Fruit fly (Drosophila melanogaster) whole organism, embryonic: ENCODE data around the gene Lcp65Ab1.

Source experiments
- CG17385 ChIP-seq: fragments of 200-800 bp; sonication (Bioruptor generic); optimal IDR thresholded peaks from 3 replicates; lab custom pipeline; 2018; ENCODE audit warnings: missing biosample characterization, mild to moderate bottlenecking, missing genetic modification characterization
- CG4404 ChIP-seq: fragments of 200-800 bp; sonication (Bioruptor generic); IDR thresholded peaks from 2 replicates; pipeline ENCODE4 v1.3.6; 2022; ENCODE audit warnings: missing biosample characterization, missing genetic modification characterization
- CG9727 ChIP-seq: fragments of 200-800 bp; sonication (Bioruptor generic); optimal IDR thresholded peaks from 3 replicates; lab custom pipeline; 2017; ENCODE audit warnings: missing biosample characterization, mild to moderate bottlenecking, missing genetic modification characterization
- CoRest ChIP-seq: fragments of 200-800 bp; sonication (Bioruptor generic); optimal IDR thresholded peaks from 3 replicates; lab custom pipeline; 2018; ENCODE audit warnings: missing biosample characterization, mild to moderate bottlenecking, missing genetic modification characterization, moderate library complexity
- Doc3 ChIP-seq: fragments of 200-800 bp; sonication (Bioruptor generic); IDR thresholded peaks from 3 replicates; pipeline ENCODE4 v1.3.6; 2022; ENCODE audit warnings: missing biosample characterization, missing genetic modification characterization; ENCODE audit not compliant: partially characterized antibody
- Lpt ChIP-seq: fragments of >200 bp; optimal IDR thresholded peaks from 2 replicates; lab custom pipeline; 2018; ENCODE audit warnings: missing biosample characterization, missing genetic modification characterization
- chif ChIP-seq, 2 experiments: fragments of 200-800 bp; sonication (Bioruptor generic); optimal IDR thresholded peaks; 3 replicates each; lab custom pipeline; 2016; ENCODE audit warnings: missing biosample characterization in 2 of 2, missing genetic modification characterization in 2 of 2
- crol ChIP-seq: fragments of 200-800 bp; sonication (Bioruptor generic); IDR thresholded peaks from 2 replicates; pipeline ENCODE4 v1.3.6; 2022; ENCODE audit warnings: missing biosample characterization, missing genetic modification characterization
- psq ChIP-seq: fragments of 200-800 bp; sonication (Bioruptor generic); optimal IDR thresholded peaks from 2 replicates; lab custom pipeline; 2017; ENCODE audit warnings: missing biosample characterization, missing genetic modification characterization

DNA sequence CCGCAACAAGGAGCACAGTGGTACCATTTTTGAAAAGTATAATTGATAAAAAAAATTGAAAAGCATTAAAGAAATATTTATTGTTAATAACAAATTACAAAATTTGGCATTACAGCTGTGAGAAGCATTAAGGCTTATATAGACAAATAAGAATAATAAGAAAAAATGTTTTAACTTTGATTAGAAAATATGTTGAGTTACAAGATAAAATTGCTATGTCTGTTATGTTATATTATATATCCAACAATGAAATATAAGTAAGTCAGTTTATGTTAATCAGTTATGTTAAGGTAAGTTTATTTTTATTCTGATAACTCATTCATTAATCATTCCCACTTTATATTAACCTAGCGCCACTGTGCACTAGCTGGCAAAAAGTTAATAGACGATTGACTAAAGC lies 10.5 kb downstream of the Lcp65Ab1 start:
- no peak for TF ChIP-seq Lpt (GFP tag; lab: Kevin White, UChicago)
- no peak for TF ChIP-seq crol (GFP tag; lab: Robert Waterston, UW)
- TF ChIP-seq CoRest (tag; lab: Kevin White, UChicago) = peak; percentile 26
- TF ChIP-seq Doc3 = no peak
- no peak for TF ChIP-seq psq (GFP tag; lab: Kevin White, UChicago)
- peak; percentile 23 for TF ChIP-seq CG9727 (GFP tag; lab: Kevin White, UChicago)
- no peak for TF ChIP-seq CG4404 (GFP tag; lab: Robert Waterston, UW)
- no peak for TF ChIP-seq chif (GFP tag; optimal IDR thresholded peaks at IDR 0.05; lab: Kevin White, UChicago)
- no peak for TF ChIP-seq CG17385
